Worm (Caenorhabditis elegans) whole organism, L4 larva: ENCODE data around the gene nhr-143.

Source experiments
- F49E8.2 ChIP-seq: sonication (generic microtip); optimal IDR thresholded peaks from 2 replicates; lab custom pipeline; 2016; ENCODE audit warnings: missing compliant biosample characterization, mild to moderate bottlenecking, missing genetic modification characterization, borderline replicate concordance
- T26A8.4 ChIP-seq: fragments of 200-800 bp; sonication (Bioruptor generic); IDR thresholded peaks from 2 replicates; pipeline ENCODE4 v1.3.6; 2022; ENCODE audit warnings: missing genetic modification characterization, missing compliant biosample characterization
- Y5F2A.4 ChIP-seq: fragments of 200-800 bp; sonication (Bioruptor generic); optimal IDR thresholded peaks from 2 replicates; lab custom pipeline; 2018; ENCODE audit warnings: mild to moderate bottlenecking, missing genetic modification characterization, missing compliant biosample characterization
- aha-1 ChIP-seq: fragments of 150-350 bp; peaks from one replicate; lab custom pipeline; 2014; ENCODE audit warnings: missing biosample characterization, missing genetic modification characterization
- ceh-28 ChIP-seq: fragments of 150-350 bp; optimal IDR thresholded peaks from 2 replicates; lab custom pipeline; 2014; ENCODE audit warnings: missing biosample characterization, missing genetic modification reagents, missing genetic modification characterization
- ceh-62 ChIP-seq: sonication (generic microtip); optimal IDR thresholded peaks from 2 replicates; lab custom pipeline; 2017; ENCODE audit warnings: missing biosample characterization, missing genetic modification characterization
- ces-1 ChIP-seq: fragments of 150-350 bp; sonication (generic microtip); optimal IDR thresholded peaks from 4 replicates; lab custom pipeline; 2014; ENCODE audit warnings: missing biosample characterization, missing genetic modification reagents, missing genetic modification characterization
- daf-16 ChIP-seq, 3 experiments: sonication (generic microtip); optimal IDR thresholded peaks; 2 replicates each; lab custom pipeline; 2016 to 2017; ENCODE audit warnings: missing genetic modification characterization in 3 of 3, missing genetic modification reagents in 3 of 3, mild to moderate bottlenecking in 2 of 3, missing compliant biosample characterization in 2 of 3, missing biosample characterization in 1 of 3, moderate library complexity in 1 of 3
- daf-19 ChIP-seq: fragments of 200-800 bp; sonication (Bioruptor generic); conservative IDR thresholded peaks from 2 replicates; pipeline ENCODE4 v1.3.6; 2022; ENCODE audit warnings: missing genetic modification characterization, missing compliant biosample characterization
- dmd-6 ChIP-seq: fragments of 200-800 bp; sonication (Bioruptor generic); IDR thresholded peaks from 2 replicates; pipeline ENCODE4 v1.3.6; 2022; ENCODE audit warnings: missing genetic modification reagents, missing genetic modification characterization, missing compliant biosample characterization
- dmd-9 ChIP-seq: fragments of 200-800 bp; sonication (Bioruptor generic); IDR thresholded peaks from 2 replicates; pipeline ENCODE4 v1.3.6; 2022; ENCODE audit warnings: missing genetic modification reagents, missing genetic modification characterization, missing compliant biosample characterization
- dpl-1 ChIP-seq: fragments of 150-350 bp; optimal IDR thresholded peaks from 2 replicates; lab custom pipeline; 2014; ENCODE audit warnings: missing biosample characterization, missing genetic modification reagents, missing genetic modification characterization
- dve-1 ChIP-seq: sonication (generic microtip); optimal IDR thresholded peaks from 2 replicates; lab custom pipeline; 2017; ENCODE audit warnings: antibody characterized with exemption, mild to moderate bottlenecking, missing genetic modification characterization, missing compliant biosample characterization; ENCODE audit not compliant: insufficient read depth
- egl-43 ChIP-seq: fragments of 200-800 bp; sonication (Bioruptor generic); IDR thresholded peaks from 2 replicates; pipeline ENCODE4 v1.3.6; 2022; ENCODE audit warnings: missing genetic modification reagents, missing genetic modification characterization, missing compliant biosample characterization
- gei-8 ChIP-seq: fragments of 200-800 bp; sonication (Bioruptor generic); optimal IDR thresholded peaks from 2 replicates; lab custom pipeline; 2018; ENCODE audit warnings: mild to moderate bottlenecking, missing genetic modification characterization, missing compliant biosample characterization
- hif-1 ChIP-seq, 2 experiments: sonication (generic microtip); optimal IDR thresholded peaks; 2 replicates each; lab custom pipeline; 2016 to 2017; ENCODE audit warnings: missing compliant biosample characterization in 2 of 2, missing genetic modification characterization in 2 of 2, missing genetic modification reagents in 2 of 2, missing genotype in 2 of 2, mild to moderate bottlenecking in 1 of 2
- hlh-11 ChIP-seq: fragments of 200-800 bp; sonication (Bioruptor generic); optimal IDR thresholded peaks from 2 replicates; lab custom pipeline; 2018; ENCODE audit warnings: mild to moderate bottlenecking, missing genetic modification characterization, missing compliant biosample characterization
- lin-13 ChIP-seq: fragments of 150-350 bp; optimal IDR thresholded peaks from 2 replicates; lab custom pipeline; 2014; ENCODE audit warnings: missing biosample characterization, missing genetic modification reagents, missing genetic modification characterization
- lin-29 ChIP-seq: fragments of 200-800 bp; sonication (Bioruptor generic); IDR thresholded peaks from 2 replicates; pipeline ENCODE4 v1.3.6; 2022; ENCODE audit warnings: missing genetic modification reagents, missing genetic modification characterization, missing compliant biosample characterization
- lin-38 ChIP-seq: fragments of 200-800 bp; sonication (Bioruptor generic); IDR thresholded peaks from 2 replicates; pipeline ENCODE4 v1.3.6; 2022; ENCODE audit warnings: missing genetic modification reagents, missing genetic modification characterization, missing compliant biosample characterization
- lin-39 ChIP-seq: fragments of 150-350 bp; optimal IDR thresholded peaks from 2 replicates; lab custom pipeline; 2014; ENCODE audit warnings: missing biosample characterization, missing genetic modification reagents, missing genetic modification characterization
- lsy-2 ChIP-seq, 2 experiments: fragments of 150-350 bp in 1 of 2; sonication (generic microtip) in 1 of 2; optimal IDR thresholded peaks; 2 replicates each; lab custom pipeline; 2014 to 2017; ENCODE audit warnings: missing biosample characterization in 2 of 2, missing genetic modification characterization in 2 of 2
- madf-9 ChIP-seq: fragments of 200-800 bp; sonication (Bioruptor generic); conservative IDR thresholded peaks from 2 replicates; pipeline ENCODE4 v1.3.6; 2022; ENCODE audit warnings: missing genetic modification reagents, missing genetic modification characterization, missing compliant biosample characterization
- mep-1 ChIP-seq: fragments of 150-350 bp; sonication (generic microtip); optimal IDR thresholded peaks from 3 replicates; lab custom pipeline; 2014; ENCODE audit warnings: missing biosample characterization, missing genetic modification characterization
- nhr-10 ChIP-seq: fragments of 150-350 bp; optimal IDR thresholded peaks from 2 replicates; lab custom pipeline; 2014; ENCODE audit warnings: missing biosample characterization, missing genetic modification characterization
- nhr-237 ChIP-seq: sonication (generic microtip); optimal IDR thresholded peaks from 2 replicates; lab custom pipeline; 2017; ENCODE audit warnings: missing biosample characterization, missing genetic modification characterization
- nhr-25 ChIP-seq: sonication (generic microtip); optimal IDR thresholded peaks from 2 replicates; lab custom pipeline; 2017; ENCODE audit warnings: missing genetic modification characterization, mild to moderate bottlenecking, missing compliant biosample characterization, antibody characterized with exemption, moderate library complexity, borderline replicate concordance; ENCODE audit not compliant: insufficient read depth
- nhr-28 ChIP-seq: fragments of 150-350 bp; optimal IDR thresholded peaks from 2 replicates; lab custom pipeline; 2014; ENCODE audit warnings: missing biosample characterization, missing genetic modification characterization
- nhr-41 ChIP-seq: fragments of 200-800 bp; sonication (Bioruptor generic); IDR thresholded peaks from 2 replicates; pipeline ENCODE4 v1.3.6; 2022; ENCODE audit warnings: missing genetic modification reagents, missing genetic modification characterization, missing compliant biosample characterization
- nhr-77 ChIP-seq: fragments of 150-350 bp; optimal IDR thresholded peaks from 2 replicates; lab custom pipeline; 2014; ENCODE audit warnings: missing biosample characterization, missing genetic modification characterization
- php-3 ChIP-seq: fragments of 200-800 bp; sonication (Bioruptor generic); IDR thresholded peaks from 2 replicates; pipeline ENCODE4 v1.3.6; 2022; ENCODE audit warnings: missing genetic modification reagents, missing genetic modification characterization, missing compliant biosample characterization
- pqm-1 ChIP-seq: sonication (generic microtip); optimal IDR thresholded peaks from 2 replicates; lab custom pipeline; 2017; ENCODE audit warnings: missing biosample characterization, missing genetic modification characterization
- rbr-2 ChIP-seq: sonication (generic microtip); optimal IDR thresholded peaks from 2 replicates; lab custom pipeline; 2016; ENCODE audit warnings: missing genotype, missing genetic modification characterization, missing compliant biosample characterization
- saeg-2 ChIP-seq: fragments of 200-800 bp; sonication (Bioruptor generic); IDR thresholded peaks from 2 replicates; pipeline ENCODE4 v1.3.6; 2022; ENCODE audit warnings: missing genetic modification reagents, missing genetic modification characterization, missing compliant biosample characterization
- sdz-12 ChIP-seq: fragments of 200-800 bp; sonication (Bioruptor generic); optimal IDR thresholded peaks from 2 replicates; lab custom pipeline; 2018; ENCODE audit warnings: mild to moderate bottlenecking, missing genetic modification characterization, missing compliant biosample characterization
- skn-1 ChIP-seq: fragments of 150-350 bp; optimal IDR thresholded peaks from 2 replicates; lab custom pipeline; 2014; ENCODE audit warnings: missing biosample characterization, missing genetic modification characterization
- spr-3 ChIP-seq: fragments of 200-800 bp; sonication (Bioruptor generic); optimal IDR thresholded peaks from 2 replicates; lab custom pipeline; 2018; ENCODE audit warnings: mild to moderate bottlenecking, missing genetic modification characterization, missing compliant biosample characterization
- tag-97 ChIP-seq: fragments of 200-800 bp; sonication (Bioruptor generic); IDR thresholded peaks from 2 replicates; pipeline ENCODE4 v1.3.6; 2022; ENCODE audit warnings: missing genetic modification characterization, missing compliant biosample characterization
- tra-1 ChIP-seq: fragments of 200-800 bp; sonication (Bioruptor generic); IDR thresholded peaks from 2 replicates; pipeline ENCODE4 v1.3.6; 2022; ENCODE audit warnings: missing genetic modification reagents, missing genetic modification characterization, missing compliant biosample characterization
- unc-62 ChIP-seq, 3 experiments: fragments of 150-350 bp in 1 of 3; sonication (generic microtip); optimal IDR thresholded peaks in 2 of 3; peaks in 1 of 3; 1 replicate in 1 of 3; 2 replicates in 2 of 3; lab custom pipeline; 2014 to 2017; ENCODE audit warnings: missing biosample characterization in 3 of 3, missing genetic modification characterization in 3 of 3, missing genetic modification reagents in 3 of 3, missing genotype in 1 of 3
- zip-2 ChIP-seq: fragments of 150-350 bp; optimal IDR thresholded peaks from 2 replicates; lab custom pipeline; 2014; ENCODE audit warnings: missing biosample characterization, missing genetic modification characterization
- ztf-11 ChIP-seq: fragments of 150-350 bp; optimal IDR thresholded peaks from 2 replicates; lab custom pipeline; 2014; ENCODE audit warnings: missing biosample characterization, missing genetic modification characterization

nhr-143 gene

DNA sequence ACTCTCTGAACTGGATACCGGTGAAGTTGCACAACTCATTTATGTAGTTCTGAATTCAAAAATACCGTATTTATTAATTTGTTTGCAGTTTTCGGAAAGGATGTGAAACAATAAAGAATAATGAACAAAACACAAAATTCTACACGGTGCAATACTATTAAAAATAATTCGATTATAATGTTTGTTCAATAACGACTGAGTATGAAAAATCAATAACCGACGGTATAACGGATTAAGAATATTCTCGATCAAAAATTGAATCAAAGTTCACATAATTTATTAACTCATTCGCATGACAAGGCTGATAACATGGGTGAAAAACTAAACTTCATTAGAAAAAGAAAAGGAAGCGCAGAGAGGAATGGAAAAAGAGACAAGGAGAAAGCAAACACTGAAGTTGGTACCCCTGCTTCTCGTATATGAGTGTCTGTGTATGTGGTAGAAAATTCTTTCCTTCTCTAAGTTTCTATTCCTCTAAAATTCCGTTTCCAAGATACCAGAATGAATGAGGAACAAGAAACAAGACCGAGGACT is at the start of gene nhr-143:
nhr-143 (minus strand) TSS at position 51 of the 534 bp plus-strand sequence.
- TF ChIP-seq unc-62 (GFP tag; optimal IDR thresholded peaks at IDR 0.05 in 1 of 2; lab: Kevin White, UChicago) (peak in 1 of 2 experiments; percentile 10), unc-62 (tag; optimal IDR thresholded peaks at IDR 0.05; lab: Kevin White, UChicago) (no peak), aha-1 (tag; lab: Kevin White, UChicago) (no peak), dve-1 (tag; lab: Kevin White, UChicago) (peak; percentile 61), lsy-2 (tag; optimal IDR thresholded peaks at IDR 0.05; lab: Kevin White, UChicago) (peak in 1 of 2 experiments; percentile 17), daf-16 (GFP tag; optimal IDR thresholded peaks at IDR 0.05; lab: Kevin White, UChicago) (no peak), daf-16 (tag; optimal IDR thresholded peaks at IDR 0.05; lab: Kevin White, UChicago) (peak; percentile 27), hif-1 (tag; optimal IDR thresholded peaks at IDR 0.05; lab: Kevin White, UChicago) (no peak), Y5F2A.4 (no peak), mep-1 (peak; percentile 11), pqm-1 (tag; lab: Kevin White, UChicago) (peak; percentile 41), nhr-77 (tag; lab: Kevin White, UChicago) (peak; percentile 31), hlh-11 (tag; lab: Kevin White, UChicago) (peak; percentile 47), nhr-28 (peak; percentile 43), nhr-10 (tag; lab: Kevin White, UChicago) (no peak), dmd-6 (peak; percentile 50)

DNA sequence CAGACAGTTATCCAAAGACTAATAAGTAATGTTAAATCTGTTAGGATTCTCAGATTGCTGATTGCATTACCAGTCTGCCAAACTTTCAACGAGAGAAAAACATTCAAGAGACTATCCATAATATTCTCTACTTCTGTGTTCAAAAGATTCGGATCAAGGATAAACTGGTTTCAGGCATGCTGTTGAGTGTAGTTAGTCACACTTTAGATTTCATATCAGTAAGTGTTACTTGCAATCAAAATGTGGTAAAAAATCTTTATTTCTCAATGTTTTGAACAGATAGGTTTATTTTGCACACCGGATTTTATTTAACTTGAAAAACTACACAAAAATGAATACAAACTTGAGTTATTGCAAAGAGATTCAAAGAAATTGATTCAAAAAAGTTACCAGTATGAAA is 47.3 kb upstream of the nhr-143 start, which contains the start of gene oac-41:
oac-41 (minus strand) TSS at position 101 of the 400 bp plus-strand sequence.
- no peak for TF ChIP-seq lin-38 (GFP tag; lab: Robert Waterston, UW)
- no peak for TF ChIP-seq ceh-62 (tag; lab: Kevin White, UChicago)
- no peak for TF ChIP-seq tag-97 (GFP tag; lab: Robert Waterston, UW)
- TF ChIP-seq F49E8.2 (tag; lab: Kevin White, UChicago) = no peak
- TF ChIP-seq zip-2 (tag; lab: Kevin White, UChicago) = no peak
- TF ChIP-seq ces-1 = no peak
- TF ChIP-seq nhr-28 = no peak
- no peak for TF ChIP-seq nhr-41
- no peak for TF ChIP-seq nhr-77 (tag; lab: Kevin White, UChicago)
- no peak for TF ChIP-seq hlh-11 (tag; lab: Kevin White, UChicago)
- TF ChIP-seq nhr-237 = no peak
- TF ChIP-seq spr-3 = no peak
- no peak for TF ChIP-seq rbr-2 (tag; lab: Kevin White, UChicago)
- TF ChIP-seq dpl-1 (GFP tag; lab: Kevin White, UChicago) = no peak
- TF ChIP-seq egl-43 = no peak
- TF ChIP-seq, all 104 proteins: peak for 0

DNA sequence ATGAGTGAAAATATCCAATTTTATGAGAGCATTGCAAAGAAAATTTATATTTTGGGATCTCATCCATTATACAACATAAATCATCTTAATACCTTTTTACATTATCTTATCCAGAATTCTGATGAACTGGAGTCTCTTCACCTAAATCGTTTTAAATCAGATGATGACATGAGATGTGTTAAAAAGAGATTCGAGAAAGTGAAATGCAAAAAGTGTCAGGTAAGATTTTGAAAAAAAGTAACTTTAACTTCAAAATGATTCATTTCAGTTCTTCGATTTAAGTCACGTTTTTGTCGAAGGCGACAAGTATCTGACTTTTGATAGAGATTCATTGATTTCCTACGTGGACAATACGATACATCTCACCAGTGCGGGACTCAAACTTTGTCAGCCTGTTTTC is 44.1 kb upstream of the nhr-143 start:
- peak in 1 of 2 experiments; percentile 97 for TF ChIP-seq unc-62 (GFP tag; optimal IDR thresholded peaks at IDR 0.05 in 1 of 2; lab: Kevin White, UChicago)
- TF ChIP-seq unc-62 (tag; optimal IDR thresholded peaks at IDR 0.05; lab: Kevin White, UChicago) = no peak
- TF ChIP-seq sdz-12 (GFP tag; lab: Kevin White, UChicago) = no peak

ce11 chrV:9016479-9016878 is 41.7 kb upstream of the nhr-143 start, which contains the start of gene oac-40:
TSS of gene oac-40 (plus strand) at chrV:9016779.
- no peak for TF ChIP-seq lin-39 (tag; lab: Kevin White, UChicago)
- TF ChIP-seq mep-1 = no peak
- TF ChIP-seq, all 104 proteins: peak for 0

ce11 chrV:9015540-9015939 is 40.8 kb upstream of the nhr-143 start, which contains the start of gene srt-18:
TSS of gene srt-18 (minus strand) at chrV:9015640.
- TF ChIP-seq gei-8 (no peak), aha-1 (tag; lab: Kevin White, UChicago) (no peak), nhr-25 (tag; lab: Kevin White, UChicago) (no peak), mep-1 (no peak), F49E8.2 (tag; lab: Kevin White, UChicago) (no peak), lin-13 (GFP tag; lab: Kevin White, UChicago) (no peak), skn-1 (tag; lab: Kevin White, UChicago) (no peak), dmd-9 (GFP tag; lab: Robert Waterston, UW) (no peak), lin-29 (GFP tag; lab: Robert Waterston, UW) (no peak), madf-9 (GFP tag; lab: Robert Waterston, UW) (no peak), php-3 (GFP tag; lab: Robert Waterston, UW) (no peak), T26A8.4 (GFP tag; lab: Robert Waterston, UW) (no peak), saeg-2 (GFP tag; lab: Robert Waterston, UW) (no peak), ztf-11 (no peak), ceh-28 (no peak), daf-19 (GFP tag; lab: Robert Waterston, UW) (no peak), tag-97 (GFP tag; lab: Robert Waterston, UW) (no peak), tra-1 (GFP tag; lab: Robert Waterston, UW) (no peak), spr-3 (no peak)
